Worm (Caenorhabditis elegans) whole organism, L1 larva: ENCODE results near the gene F59G1.8.

Source experiments
- C04F5.9 ChIP-seq: sonication (generic microtip); optimal IDR thresholded peaks from 2 replicates; lab custom pipeline; 2016; ENCODE audit warnings: missing genetic modification characterization, missing compliant biosample characterization
- C16A3.4 ChIP-seq: fragments of 150-350 bp; optimal IDR thresholded peaks from 2 replicates; lab custom pipeline; 2014; ENCODE audit warnings: missing biosample characterization, missing genetic modification characterization
- C34B4.2 ChIP-seq: sonication (generic microtip); optimal IDR thresholded peaks from 2 replicates; lab custom pipeline; 2017; ENCODE audit warnings: mild to moderate bottlenecking, missing genetic modification characterization, missing compliant biosample characterization
- F16B12.6 ChIP-seq: fragments of 150-350 bp; optimal IDR thresholded peaks from 2 replicates; lab custom pipeline; 2014; ENCODE audit warnings: missing biosample characterization, missing genetic modification characterization
- Y116A8C.19 ChIP-seq: sonication (generic microtip); optimal IDR thresholded peaks from 2 replicates; lab custom pipeline; 2016; ENCODE audit warnings: missing compliant biosample characterization, missing genetic modification characterization, borderline replicate concordance
- aha-1 ChIP-seq: fragments of 150-350 bp; optimal IDR thresholded peaks from 2 replicates; lab custom pipeline; 2014; ENCODE audit warnings: missing biosample characterization, missing genetic modification characterization
- alr-1 ChIP-seq: fragments of 200-800 bp; sonication (Bioruptor generic); optimal IDR thresholded peaks from 2 replicates; lab custom pipeline; 2018; ENCODE audit warnings: borderline replicate concordance, mild to moderate bottlenecking, missing genetic modification characterization, missing compliant biosample characterization
- aly-2 ChIP-seq: fragments of 150-350 bp; optimal IDR thresholded peaks from 2 replicates; lab custom pipeline; 2014; ENCODE audit warnings: missing biosample characterization, missing genetic modification characterization
- blmp-1 ChIP-seq: fragments of 150-350 bp; optimal IDR thresholded peaks from 2 replicates; lab custom pipeline; 2014; ENCODE audit warnings: missing biosample characterization, missing genetic modification characterization
- ceh-63 ChIP-seq: fragments of 200-800 bp; sonication (Bioruptor generic); optimal IDR thresholded peaks from 2 replicates; lab custom pipeline; 2018; ENCODE audit warnings: mild to moderate bottlenecking, missing genetic modification characterization, missing compliant biosample characterization
- ces-1 ChIP-seq: fragments of 150-350 bp; optimal IDR thresholded peaks from 2 replicates; lab custom pipeline; 2014; ENCODE audit warnings: missing biosample characterization, missing genetic modification reagents, missing genetic modification characterization
- dsc-1 ChIP-seq: sonication (generic microtip); optimal IDR thresholded peaks from 2 replicates; lab custom pipeline; 2016; ENCODE audit warnings: mild to moderate bottlenecking, missing genetic modification characterization, missing compliant biosample characterization
- efl-1 ChIP-seq, 4 experiments: fragments of 150-350 bp; optimal IDR thresholded peaks in 3 of 4; peaks in 1 of 4; 1 replicate in 1 of 4; 2 replicates in 3 of 4; lab custom pipeline; 2014; ENCODE audit warnings: missing biosample characterization in 2 of 4, missing genetic modification characterization in 2 of 4, missing genetic modification reagents in 2 of 4
- elt-2 ChIP-seq: sonication (generic microtip); optimal IDR thresholded peaks from 2 replicates; lab custom pipeline; 2016; ENCODE audit warnings: missing genetic modification characterization, mild to moderate bottlenecking, inconsistent platforms, missing compliant biosample characterization, missing genetic modification reagents
- ets-5 ChIP-seq: fragments of 200-800 bp; sonication (Bioruptor generic); IDR thresholded peaks from 2 replicates; pipeline ENCODE4 v1.3.6; 2022; ENCODE audit warnings: missing genetic modification characterization, missing compliant biosample characterization
- fkh-10 ChIP-seq: sonication (generic microtip); optimal IDR thresholded peaks from 2 replicates; lab custom pipeline; 2017; ENCODE audit warnings: missing biosample characterization, missing genetic modification reagents, missing genetic modification characterization
- fkh-8 ChIP-seq: sonication (generic microtip); optimal IDR thresholded peaks from 2 replicates; lab custom pipeline; 2016; ENCODE audit warnings: mild to moderate bottlenecking, missing genetic modification characterization, missing compliant biosample characterization
- hlh-17 ChIP-seq: fragments of 200-800 bp; sonication (Bioruptor generic); optimal IDR thresholded peaks from 2 replicates; lab custom pipeline; 2018; ENCODE audit warnings: missing genetic modification characterization, mild to moderate bottlenecking, missing compliant biosample characterization, moderate library complexity, borderline replicate concordance
- hlh-4 ChIP-seq: sonication (generic microtip); optimal IDR thresholded peaks from 2 replicates; lab custom pipeline; 2016; ENCODE audit warnings: mild to moderate bottlenecking, missing genetic modification characterization, missing compliant biosample characterization
- hpl-2 ChIP-seq: fragments of 150-350 bp; optimal IDR thresholded peaks from 2 replicates; lab custom pipeline; 2014; ENCODE audit warnings: missing biosample characterization, missing genetic modification reagents, missing genetic modification characterization
- isw-1 ChIP-seq: fragments of 200-800 bp; sonication (Bioruptor generic); IDR thresholded peaks from 2 replicates; pipeline ENCODE4 v1.3.6; 2022; ENCODE audit warnings: missing genetic modification characterization, missing compliant biosample characterization
- lin-14 ChIP-seq: fragments of 200-800 bp; sonication (Bioruptor generic); optimal IDR thresholded peaks from 2 replicates; lab custom pipeline; 2018; ENCODE audit warnings: mild to moderate bottlenecking, missing genetic modification characterization, moderate library complexity, missing compliant biosample characterization
- lin-15B ChIP-seq: fragments of 150-350 bp; sonication (generic microtip); optimal IDR thresholded peaks from 3 replicates; lab custom pipeline; 2014; ENCODE audit warnings: missing biosample characterization, missing genetic modification characterization
- mab-9 ChIP-seq: fragments of 200-800 bp; sonication (Bioruptor generic); IDR thresholded peaks from 2 replicates; pipeline ENCODE4 v1.3.6; 2022; ENCODE audit warnings: missing genetic modification reagents, missing genetic modification characterization, missing compliant biosample characterization
- mdl-1 ChIP-seq, 2 experiments: fragments of 150-350 bp; optimal IDR thresholded peaks; 2 replicates each; lab custom pipeline; 2014 to 2017; ENCODE audit warnings: missing biosample characterization in 2 of 2, missing genetic modification characterization in 2 of 2, inconsistent platforms in 1 of 2
- mef-2 ChIP-seq: fragments of 150-350 bp; optimal IDR thresholded peaks from 2 replicates; lab custom pipeline; 2014; ENCODE audit warnings: missing biosample characterization, missing genetic modification characterization
- nhr-11 ChIP-seq: fragments of 150-350 bp; optimal IDR thresholded peaks from 2 replicates; lab custom pipeline; 2014; ENCODE audit warnings: missing biosample characterization, missing genetic modification characterization
- nhr-12 ChIP-seq: sonication (generic microtip); optimal IDR thresholded peaks from 2 replicates; lab custom pipeline; 2017; ENCODE audit warnings: missing biosample characterization, missing genetic modification characterization
- nhr-19 ChIP-seq: fragments of 200-800 bp; sonication (Bioruptor generic); conservative IDR thresholded peaks from 2 replicates; pipeline ENCODE4 v1.3.6; 2022; ENCODE audit warnings: missing genetic modification characterization, missing compliant biosample characterization
- nhr-20 ChIP-seq: sonication (generic microtip); optimal IDR thresholded peaks from 2 replicates; lab custom pipeline; 2016; ENCODE audit warnings: mild to moderate bottlenecking, missing genetic modification characterization, missing compliant biosample characterization
- nhr-237 ChIP-seq: fragments of 150-350 bp; optimal IDR thresholded peaks from 2 replicates; lab custom pipeline; 2014; ENCODE audit warnings: missing biosample characterization, missing genetic modification characterization
- nhr-28 ChIP-seq: fragments of 150-350 bp; optimal IDR thresholded peaks from 2 replicates; lab custom pipeline; 2014; ENCODE audit warnings: missing biosample characterization, missing genetic modification characterization
- nhr-47 ChIP-seq: sonication (generic microtip); optimal IDR thresholded peaks from 2 replicates; lab custom pipeline; 2016; ENCODE audit warnings: mild to moderate bottlenecking, missing genetic modification characterization, moderate library complexity, missing compliant biosample characterization
- nhr-76 ChIP-seq: sonication (generic microtip); optimal IDR thresholded peaks from 2 replicates; lab custom pipeline; 2017; ENCODE audit warnings: missing biosample characterization, missing genetic modification characterization
- nhr-90 ChIP-seq: sonication (generic microtip); optimal IDR thresholded peaks from 2 replicates; lab custom pipeline; 2016; ENCODE audit warnings: mild to moderate bottlenecking, missing genetic modification characterization, missing compliant biosample characterization; ENCODE audit not compliant: poor library complexity
- pag-3 ChIP-seq: sonication (generic microtip); optimal IDR thresholded peaks from 2 replicates; lab custom pipeline; 2017; ENCODE audit warnings: missing genetic modification characterization, mild to moderate bottlenecking, missing compliant biosample characterization, antibody characterized with exemption, borderline replicate concordance; ENCODE audit not compliant: insufficient read depth
- pqm-1 ChIP-seq: sonication (generic microtip); optimal IDR thresholded peaks from 3 replicates; lab custom pipeline; 2017; ENCODE audit warnings: missing biosample characterization, missing genetic modification characterization
- skn-1 ChIP-seq: fragments of 150-350 bp; optimal IDR thresholded peaks from 2 replicates; lab custom pipeline; 2014; ENCODE audit warnings: missing biosample characterization, missing genetic modification characterization
- tbx-2 ChIP-seq: sonication (generic microtip); optimal IDR thresholded peaks from 2 replicates; lab custom pipeline; 2016; ENCODE audit warnings: missing genetic modification characterization, missing compliant biosample characterization
- unc-30 ChIP-seq: sonication (generic microtip); optimal IDR thresholded peaks from 2 replicates; lab custom pipeline; 2017; ENCODE audit warnings: missing biosample characterization, missing genetic modification characterization
- unc-62 ChIP-seq: fragments of 150-350 bp; optimal IDR thresholded peaks from 2 replicates; lab custom pipeline; 2014; ENCODE audit warnings: missing biosample characterization, missing genetic modification reagents, missing genetic modification characterization
- unc-86 ChIP-seq: sonication (generic microtip); optimal IDR thresholded peaks from 2 replicates; lab custom pipeline; 2016; ENCODE audit warnings: missing genetic modification characterization, missing compliant biosample characterization
- xbp-1 ChIP-seq: sonication (generic microtip); optimal IDR thresholded peaks from 2 replicates; lab custom pipeline; 2016; ENCODE audit warnings: missing genetic modification characterization, missing compliant biosample characterization
- zip-4 ChIP-seq: fragments of 200-800 bp; sonication (Bioruptor generic); optimal IDR thresholded peaks from 2 replicates; lab custom pipeline; 2018; ENCODE audit warnings: mild to moderate bottlenecking, missing genetic modification characterization, moderate library complexity, missing compliant biosample characterization
- ztf-4 ChIP-seq: fragments of 150-350 bp; optimal IDR thresholded peaks from 2 replicates; lab custom pipeline; 2014; ENCODE audit warnings: missing biosample characterization, missing genetic modification characterization

Gene F59G1.8

ce11 chrII:5942593-5942992 lies 36.2 kb downstream of the F59G1.8 start, which contains the start of gene F28B12.1 (continued):
- TF ChIP-seq nhr-47 (tag; lab: Kevin White, UChicago) (peak; percentile 21), ztf-4 (tag; lab: Kevin White, UChicago) (no peak), pag-3 (tag; lab: Kevin White, UChicago) (no peak), hlh-4 (tag; lab: Kevin White, UChicago) (no peak), alr-1 (no peak), nhr-20 (tag; lab: Kevin White, UChicago) (no peak), pqm-1 (tag; lab: Kevin White, UChicago) (no peak), dsc-1 (tag; lab: Kevin White, UChicago) (peak; percentile 65), nhr-90 (tag; lab: Kevin White, UChicago) (no peak), isw-1 (GFP tag; lab: Robert Waterston, UW) (no peak), nhr-76 (tag; lab: Kevin White, UChicago) (no peak), zip-4 (GFP tag; lab: Kevin White, UChicago) (no peak), skn-1 (no peak), hpl-2 (GFP tag; lab: Kevin White, UChicago) (no peak), ceh-63 (no peak), fkh-8 (tag; lab: Kevin White, UChicago) (peak; percentile 86), unc-30 (tag; lab: Kevin White, UChicago) (no peak), aha-1 (tag; lab: Kevin White, UChicago) (no peak), nhr-11 (tag; lab: Kevin White, UChicago) (no peak), ces-1 (GFP tag; lab: Kevin White, UChicago) (no peak), C34B4.2 (tag; lab: Kevin White, UChicago) (no peak), C16A3.4 (tag; lab: Kevin White, UChicago) (no peak), nhr-237 (tag; lab: Kevin White, UChicago) (no peak), unc-62 (GFP tag; lab: Kevin White, UChicago) (no peak), fkh-10 (GFP tag; lab: Kevin White, UChicago) (no peak), tbx-2 (no peak), nhr-12 (tag; lab: Kevin White, UChicago) (no peak), nhr-19 (GFP tag; lab: Robert Waterston, UW) (no peak), aly-2 (no peak), blmp-1 (tag; lab: Kevin White, UChicago) (peak; percentile 0), elt-2 (tag; lab: Kevin White, UChicago) (no peak), efl-1 (optimal IDR thresholded peaks at IDR 0.05; lab: Kevin White, UChicago) (peak in 1 of 2 experiments; percentile 9), efl-1 (GFP tag; optimal IDR thresholded peaks at IDR 0.05 in 1 of 2; lab: Kevin White, UChicago) (no peak), Y116A8C.19 (tag; lab: Kevin White, UChicago) (no peak), mdl-1 (tag; optimal IDR thresholded peaks at IDR 0.05; lab: Kevin White, UChicago) (no peak), mef-2 (tag; lab: Kevin White, UChicago) (no peak), hlh-17 (GFP tag; lab: Kevin White, UChicago) (no peak), xbp-1 (tag; lab: Kevin White, UChicago) (no peak), F16B12.6 (tag; lab: Kevin White, UChicago) (no peak), unc-86 (tag; lab: Kevin White, UChicago) (no peak), C04F5.9 (tag; lab: Kevin White, UChicago) (no peak), ets-5 (GFP tag; lab: Robert Waterston, UW) (no peak), lin-15B (tag; lab: Kevin White, UChicago) (no peak), lin-14 (GFP tag; lab: Kevin White, UChicago) (peak; percentile 54), nhr-28 (tag; lab: Kevin White, UChicago) (no peak), mab-9 (GFP tag; lab: Robert Waterston, UW) (no peak)
- TF ChIP-seq, all 84 proteins: peak for 10
